Worm (Caenorhabditis elegans) whole organism, late embryonic: Measurements from ENCODE around the gene C29F7.1.

Experiments
- F13H6.1 ChIP-seq: sonication (generic microtip); optimal IDR thresholded peaks from 2 replicates; lab custom pipeline; 2016; ENCODE audit warnings: missing genetic modification characterization, missing compliant biosample characterization
- K02D7.2 ChIP-seq: sonication (generic microtip); optimal IDR thresholded peaks from 2 replicates; lab custom pipeline; 2017; ENCODE audit warnings: mild to moderate bottlenecking, missing genetic modification characterization, missing compliant biosample characterization
- K09A11.1 ChIP-seq: sonication (generic microtip); optimal IDR thresholded peaks from 2 replicates; lab custom pipeline; 2017; ENCODE audit warnings: antibody characterized with exemption, mild to moderate bottlenecking, missing genetic modification characterization, missing compliant biosample characterization; ENCODE audit not compliant: insufficient read depth
- T23F11.4 ChIP-seq: fragments of 200-800 bp; sonication (Bioruptor generic); optimal IDR thresholded peaks from 2 replicates; lab custom pipeline; 2018; ENCODE audit warnings: mild to moderate bottlenecking, missing genetic modification characterization, missing compliant biosample characterization
- Y22D7AL.16 ChIP-seq: sonication (generic microtip); optimal IDR thresholded peaks from 2 replicates; lab custom pipeline; 2016; ENCODE audit warnings: missing genetic modification characterization, missing compliant biosample characterization
- ahr-1 ChIP-seq: sonication (generic microtip); optimal IDR thresholded peaks from 2 replicates; lab custom pipeline; 2016; ENCODE audit warnings: missing genetic modification characterization, missing compliant biosample characterization
- ama-1 ChIP-seq: fragments of 150-350 bp; optimal IDR thresholded peaks from 2 replicates; lab custom pipeline; 2014
- ceh-14 ChIP-seq: sonication (generic microtip); optimal IDR thresholded peaks from 2 replicates; lab custom pipeline; 2016; ENCODE audit warnings: missing genotype, missing genetic modification characterization, missing compliant biosample characterization
- ceh-18 ChIP-seq: sonication (generic microtip); optimal IDR thresholded peaks from 2 replicates; lab custom pipeline; 2016; ENCODE audit warnings: missing genetic modification characterization, missing compliant biosample characterization
- ceh-2 ChIP-seq: sonication (generic microtip); optimal IDR thresholded peaks from 2 replicates; lab custom pipeline; 2016; ENCODE audit warnings: missing genotype, missing genetic modification characterization, missing compliant biosample characterization
- ceh-22 ChIP-seq: sonication (generic microtip); optimal IDR thresholded peaks from 2 replicates; lab custom pipeline; 2017; ENCODE audit warnings: missing biosample characterization, missing genetic modification characterization
- ceh-30 ChIP-seq: fragments of 150-350 bp; optimal IDR thresholded peaks from 2 replicates; lab custom pipeline; 2014; ENCODE audit warnings: missing biosample characterization, missing genetic modification characterization
- ceh-31 ChIP-seq: sonication (generic microtip); optimal IDR thresholded peaks from 2 replicates; lab custom pipeline; 2016; ENCODE audit warnings: missing genetic modification characterization, missing compliant biosample characterization
- ceh-34 ChIP-seq: sonication (generic microtip); optimal IDR thresholded peaks from 2 replicates; lab custom pipeline; 2016; ENCODE audit warnings: mild to moderate bottlenecking, missing genetic modification characterization, missing compliant biosample characterization
- ceh-48 ChIP-seq: sonication (generic microtip); optimal IDR thresholded peaks from 2 replicates; lab custom pipeline; 2016; ENCODE audit warnings: missing genetic modification characterization, inconsistent platforms, missing compliant biosample characterization
- ceh-6 ChIP-seq: fragments of 200-800 bp; sonication (Bioruptor generic); optimal IDR thresholded peaks from 2 replicates; lab custom pipeline; 2018; ENCODE audit warnings: mild to moderate bottlenecking, missing genetic modification characterization, missing compliant biosample characterization
- ceh-9 ChIP-seq: sonication (generic microtip); optimal IDR thresholded peaks from 2 replicates; lab custom pipeline; 2016; ENCODE audit warnings: mild to moderate bottlenecking, missing genetic modification characterization, inconsistent platforms, missing compliant biosample characterization
- dmd-4 ChIP-seq: sonication (generic microtip); optimal IDR thresholded peaks from 2 replicates; lab custom pipeline; 2016; ENCODE audit warnings: borderline replicate concordance, missing genetic modification characterization, missing compliant biosample characterization
- dve-1 ChIP-seq: sonication (generic microtip); optimal IDR thresholded peaks from 2 replicates; lab custom pipeline; 2017; ENCODE audit warnings: antibody characterized with exemption, mild to moderate bottlenecking, missing genetic modification characterization, missing compliant biosample characterization
- elt-2 ChIP-seq: sonication (generic microtip); optimal IDR thresholded peaks from 2 replicates; lab custom pipeline; 2016; ENCODE audit warnings: missing genetic modification reagents, missing genetic modification characterization, missing compliant biosample characterization
- elt-4 ChIP-seq: sonication (generic microtip); optimal IDR thresholded peaks from 2 replicates; lab custom pipeline; 2016; ENCODE audit warnings: missing genetic modification characterization, missing compliant biosample characterization
- eyg-1 ChIP-seq: sonication (generic microtip); optimal IDR thresholded peaks from 2 replicates; lab custom pipeline; 2016; ENCODE audit warnings: missing genotype, missing genetic modification characterization, missing compliant biosample characterization
- fkh-6 ChIP-seq: sonication (generic microtip); optimal IDR thresholded peaks from 2 replicates; lab custom pipeline; 2016; ENCODE audit warnings: missing genetic modification characterization, missing compliant biosample characterization
- gmeb-2 ChIP-seq: sonication (generic microtip); optimal IDR thresholded peaks from 2 replicates; lab custom pipeline; 2016; ENCODE audit warnings: missing genetic modification characterization, inconsistent platforms, missing compliant biosample characterization
- hlh-13 ChIP-seq: fragments of 200-800 bp; sonication (Bioruptor generic); optimal IDR thresholded peaks from 2 replicates; lab custom pipeline; 2018; ENCODE audit warnings: mild to moderate bottlenecking, missing genetic modification characterization, missing compliant biosample characterization
- hlh-30 ChIP-seq: sonication (generic microtip); optimal IDR thresholded peaks from 2 replicates; lab custom pipeline; 2017; ENCODE audit warnings: antibody characterized with exemption, missing genetic modification characterization, missing compliant biosample characterization; ENCODE audit not compliant: insufficient read depth
- hlh-6 ChIP-seq: sonication (generic microtip); optimal IDR thresholded peaks from 2 replicates; lab custom pipeline; 2016; ENCODE audit warnings: missing genotype, missing genetic modification characterization, missing compliant biosample characterization
- lim-6 ChIP-seq: sonication (generic microtip); optimal IDR thresholded peaks from 2 replicates; lab custom pipeline; 2016; ENCODE audit warnings: missing genetic modification characterization, missing compliant biosample characterization
- lin-11 ChIP-seq: fragments of 200-800 bp; sonication (Bioruptor generic); optimal IDR thresholded peaks from 2 replicates; lab custom pipeline; 2018; ENCODE audit warnings: mild to moderate bottlenecking, missing genetic modification characterization, missing compliant biosample characterization
- madf-2 ChIP-seq: sonication (generic microtip); optimal IDR thresholded peaks from 2 replicates; lab custom pipeline; 2017; ENCODE audit warnings: missing genetic modification characterization, missing compliant biosample characterization
- mec-3 ChIP-seq: sonication (generic microtip); optimal IDR thresholded peaks from 2 replicates; lab custom pipeline; 2016; ENCODE audit warnings: borderline replicate concordance, missing genetic modification characterization, missing compliant biosample characterization
- nfya-1 ChIP-seq: sonication (generic microtip); optimal IDR thresholded peaks from 2 replicates; lab custom pipeline; 2017; ENCODE audit warnings: missing genetic modification characterization, mild to moderate bottlenecking, missing compliant biosample characterization, antibody characterized with exemption, moderate library complexity
- odd-2 ChIP-seq: sonication (generic microtip); optimal IDR thresholded peaks from 2 replicates; lab custom pipeline; 2017; ENCODE audit warnings: antibody characterized with exemption, mild to moderate bottlenecking, missing genetic modification characterization, missing compliant biosample characterization
- pat-9 ChIP-seq: fragments of 200-800 bp; sonication (Bioruptor generic); optimal IDR thresholded peaks from 2 replicates; lab custom pipeline; 2018; ENCODE audit warnings: mild to moderate bottlenecking, missing genetic modification characterization, moderate library complexity, missing compliant biosample characterization
- pax-1 ChIP-seq: fragments of 150-350 bp; optimal IDR thresholded peaks from 2 replicates; lab custom pipeline; 2014; ENCODE audit warnings: missing biosample characterization, missing genetic modification characterization
- pha-2 ChIP-seq: sonication (generic microtip); optimal IDR thresholded peaks from 2 replicates; lab custom pipeline; 2017; ENCODE audit warnings: mild to moderate bottlenecking, missing genetic modification characterization, missing compliant biosample characterization
- pros-1 ChIP-seq: fragments of 150-350 bp; optimal IDR thresholded peaks from 2 replicates; lab custom pipeline; 2014; ENCODE audit warnings: missing biosample characterization, missing genetic modification reagents, missing genetic modification characterization
- ref-2 ChIP-seq: sonication (generic microtip); optimal IDR thresholded peaks from 2 replicates; lab custom pipeline; 2016; ENCODE audit warnings: missing genetic modification characterization, missing compliant biosample characterization
- rnt-1 ChIP-seq: sonication (generic microtip); optimal IDR thresholded peaks from 2 replicates; lab custom pipeline; 2016; ENCODE audit warnings: missing genetic modification characterization, missing compliant biosample characterization
- sdc-2 ChIP-seq: sonication (generic microtip); optimal IDR thresholded peaks from 2 replicates; lab custom pipeline; 2016; ENCODE audit warnings: missing genotype, missing genetic modification characterization, missing compliant biosample characterization
- sox-2 ChIP-seq: fragments of 200-800 bp; sonication (Bioruptor generic); IDR thresholded peaks from 2 replicates; pipeline ENCODE4 v1.3.6; 2022; ENCODE audit warnings: missing genetic modification reagents, missing genetic modification characterization, missing compliant biosample characterization
- sox-4 ChIP-seq: sonication (generic microtip); optimal IDR thresholded peaks from 2 replicates; lab custom pipeline; 2017; ENCODE audit warnings: mild to moderate bottlenecking, missing genetic modification characterization, inconsistent platforms, missing compliant biosample characterization
- tbx-2 ChIP-seq: sonication (generic microtip); optimal IDR thresholded peaks from 2 replicates; lab custom pipeline; 2016; ENCODE audit warnings: missing genetic modification characterization, missing compliant biosample characterization
- tbx-7 ChIP-seq: sonication (generic microtip); optimal IDR thresholded peaks from 2 replicates; lab custom pipeline; 2016; ENCODE audit warnings: missing genotype, missing genetic modification characterization, missing compliant biosample characterization
- ttx-3 ChIP-seq: sonication (generic microtip); optimal IDR thresholded peaks from 2 replicates; lab custom pipeline; 2016; ENCODE audit warnings: missing genetic modification reagents, missing genetic modification characterization, missing compliant biosample characterization
- unc-55 ChIP-seq: sonication (generic microtip); optimal IDR thresholded peaks from 2 replicates; lab custom pipeline; 2017; ENCODE audit warnings: missing biosample characterization, missing genetic modification reagents, missing genetic modification characterization
- unc-86 ChIP-seq: sonication (generic microtip); optimal IDR thresholded peaks from 2 replicates; lab custom pipeline; 2016; ENCODE audit warnings: missing genetic modification characterization, missing compliant biosample characterization

C29F7.1 gene

ce11 chrX:13414974-13415373 is 5.2 kb downstream of the C29F7.1 start (continued):
- no peak for TF ChIP-seq T23F11.4
- TF ChIP-seq ceh-6 (GFP tag; lab: Kevin White, UChicago): peak; percentile 46
- TF ChIP-seq odd-2: no peak
- peak; percentile 4 for TF ChIP-seq ceh-48
- TF ChIP-seq F13H6.1 (tag; lab: Kevin White, UChicago): no peak
- no peak for TF ChIP-seq hlh-30
- no peak for TF ChIP-seq fkh-6 (tag; lab: Kevin White, UChicago)
- no peak for TF ChIP-seq eyg-1 (tag; lab: Kevin White, UChicago)
- no peak for TF ChIP-seq ama-1 (lab: Kevin White, UChicago)
- peak; percentile 59 for TF ChIP-seq sox-4
- TF ChIP-seq ceh-22 (tag; lab: Kevin White, UChicago): no peak
- TF ChIP-seq ceh-30 (tag; lab: Kevin White, UChicago): no peak
- TF ChIP-seq rnt-1 (tag; lab: Kevin White, UChicago): no peak
- no peak for TF ChIP-seq ahr-1 (tag; lab: Kevin White, UChicago)
- peak; percentile 11 for TF ChIP-seq ceh-18 (tag; lab: Kevin White, UChicago)
- TF ChIP-seq ttx-3: peak; percentile 52
- TF ChIP-seq unc-86 (tag; lab: Kevin White, UChicago): no peak
- TF ChIP-seq pros-1: no peak
- peak; percentile 64 for TF ChIP-seq gmeb-2
- TF ChIP-seq tbx-7 (tag; lab: Kevin White, UChicago): no peak
- TF ChIP-seq hlh-13 (GFP tag; lab: Kevin White, UChicago): peak; percentile 37
- no peak for TF ChIP-seq sox-2
- TF ChIP-seq ceh-14 (tag; lab: Kevin White, UChicago): peak; percentile 20
- no peak for TF ChIP-seq elt-4

- TF ChIP-seq ceh-9 (tag; lab: Kevin White, UChicago) (no peak), ceh-34 (tag; lab: Kevin White, UChicago) (no peak), F13H6.1 (tag; lab: Kevin White, UChicago) (no peak), hlh-6 (tag; lab: Kevin White, UChicago) (no peak), elt-2 (tag; lab: Kevin White, UChicago) (peak; percentile 75), K02D7.2 (no peak)
Observed at ce11 chrX:13415722-13416121, 6.0 kb downstream of the C29F7.1 start, which contains the start of gene C29F7.2. Gene C29F7.2, plus strand, starts transcription at chrX:13416078.

ce11 chrX:13417479-13417878 is 7.7 kb downstream of the C29F7.1 start:
- TF ChIP-seq elt-4 (no peak), ceh-2 (tag; lab: Kevin White, UChicago) (no peak), ttx-3 (no peak), Y22D7AL.16 (tag; lab: Kevin White, UChicago) (no peak), pha-2 (no peak), ama-1 (lab: Kevin White, UChicago) (no peak), ceh-48 (no peak), fkh-6 (tag; lab: Kevin White, UChicago) (no peak), pax-1 (tag; lab: Kevin White, UChicago) (no peak), ceh-9 (tag; lab: Kevin White, UChicago) (no peak), tbx-2 (tag; lab: Kevin White, UChicago) (no peak)

- TF ChIP-seq madf-2 (tag; lab: Kevin White, UChicago): no peak
- peak; percentile 53 for TF ChIP-seq unc-55 (GFP tag; lab: Kevin White, UChicago)
- TF ChIP-seq ceh-34 (tag; lab: Kevin White, UChicago): peak; percentile 41
- TF ChIP-seq hlh-6 (tag; lab: Kevin White, UChicago): peak; percentile 24
- no peak for TF ChIP-seq lim-6
- TF ChIP-seq nfya-1 (tag; lab: Kevin White, UChicago): peak; percentile 27
- peak; percentile 54 for TF ChIP-seq sdc-2 (tag; lab: Kevin White, UChicago)
- no peak for TF ChIP-seq K09A11.1
- no peak for TF ChIP-seq lin-11 (tag; lab: Kevin White, UChicago)
- TF ChIP-seq ceh-48: no peak
- no peak for TF ChIP-seq gmeb-2
- no peak for TF ChIP-seq pha-2
- TF ChIP-seq dmd-4 (tag; lab: Kevin White, UChicago): no peak
- no peak for TF ChIP-seq pat-9
- no peak for TF ChIP-seq ttx-3
- TF ChIP-seq tbx-2 (tag; lab: Kevin White, UChicago): peak; percentile 44
- TF ChIP-seq dve-1 (tag; lab: Kevin White, UChicago): no peak
- TF ChIP-seq ref-2 (tag; lab: Kevin White, UChicago): peak; percentile 35
- no peak for TF ChIP-seq mec-3 (tag; lab: Kevin White, UChicago)
- no peak for TF ChIP-seq sox-4
- no peak for TF ChIP-seq unc-86 (tag; lab: Kevin White, UChicago)
- no peak for TF ChIP-seq elt-4
- peak; percentile 49 for TF ChIP-seq ceh-31 (tag; lab: Kevin White, UChicago)
Observed at ce11 chrX:13419884-13420339, 10.2 kb downstream of the C29F7.1 start, which contains the start of gene C29F7.3. Gene C29F7.3, minus strand, starts transcription at chrX:13419934.
